Worm (Caenorhabditis elegans) whole organism, L3 larva: ENCODE measurements around the gene T08H10.3.
A peak's percentile ranks its signal among the peaks of the same experiment; 100 is the strongest.

ENCODE experiments used
- R02D3.7 ChIP-seq: fragments of 150-350 bp; optimal IDR thresholded peaks from 2 replicates; lab custom pipeline; 2014; ENCODE audit warnings: missing biosample characterization, missing genetic modification characterization
- ZK546.5 ChIP-seq: sonication (generic microtip); optimal IDR thresholded peaks from 2 replicates; lab custom pipeline; 2017; ENCODE audit warnings: missing biosample characterization, missing genetic modification characterization
- ama-1 ChIP-seq: fragments of 150-350 bp; optimal IDR thresholded peaks from 2 replicates; lab custom pipeline; 2018
- ceh-16 ChIP-seq: sonication (generic microtip); optimal IDR thresholded peaks from 2 replicates; lab custom pipeline; 2017; ENCODE audit warnings: missing biosample characterization, missing genetic modification characterization
- ceh-28 ChIP-seq: fragments of 150-350 bp; optimal IDR thresholded peaks from 2 replicates; lab custom pipeline; 2014; ENCODE audit warnings: missing biosample characterization, missing genetic modification reagents, missing genetic modification characterization
- daf-12 ChIP-seq: fragments of 150-350 bp; optimal IDR thresholded peaks from 2 replicates; lab custom pipeline; 2014; ENCODE audit warnings: missing biosample characterization, missing genetic modification reagents, missing genetic modification characterization
- egl-27 ChIP-seq: sonication (generic microtip); optimal IDR thresholded peaks from 4 replicates; lab custom pipeline; 2017; ENCODE audit warnings: missing biosample characterization, missing genetic modification reagents, missing genetic modification characterization
- egl-5 ChIP-seq: fragments of 150-350 bp; optimal IDR thresholded peaks from 2 replicates; lab custom pipeline; 2017; ENCODE audit warnings: missing biosample characterization, missing genetic modification reagents, missing genetic modification characterization, inconsistent platforms
- elt-1 ChIP-seq: fragments of 150-350 bp; optimal IDR thresholded peaks from 2 replicates; lab custom pipeline; 2014; ENCODE audit warnings: missing biosample characterization, missing genetic modification characterization
- elt-2 ChIP-seq: sonication (generic microtip); optimal IDR thresholded peaks from 2 replicates; lab custom pipeline; 2016; ENCODE audit warnings: missing genetic modification reagents, mild to moderate bottlenecking, missing genetic modification characterization, missing compliant biosample characterization
- elt-3 ChIP-seq, 3 experiments: fragments of 150-350 bp in 1 of 3; sonication (generic microtip) in 2 of 3; optimal IDR thresholded peaks; 2 replicates in 2 of 3; 4 replicates in 1 of 3; lab custom pipeline; 2014 to 2017; ENCODE audit warnings: missing biosample characterization in 3 of 3, missing genetic modification characterization in 3 of 3
- eor-1 ChIP-seq, 2 experiments: fragments of 150-350 bp; optimal IDR thresholded peaks; 2 replicates each; lab custom pipeline; 2014 to 2018; ENCODE audit warnings: missing biosample characterization in 2 of 2, missing genetic modification characterization in 2 of 2
- fkh-10 ChIP-seq: sonication (generic microtip); optimal IDR thresholded peaks from 2 replicates; lab custom pipeline; 2017; ENCODE audit warnings: missing biosample characterization, missing genetic modification reagents, missing genetic modification characterization
- hmg-11 ChIP-seq: sonication (generic microtip); optimal IDR thresholded peaks from 2 replicates; lab custom pipeline; 2016; ENCODE audit warnings: missing genetic modification characterization, missing compliant biosample characterization
- jun-1 ChIP-seq: fragments of 150-350 bp; optimal IDR thresholded peaks from 2 replicates; lab custom pipeline; 2014; ENCODE audit warnings: missing biosample characterization, missing genetic modification reagents, missing genetic modification characterization
- lin-15B ChIP-seq: fragments of 150-350 bp; optimal IDR thresholded peaks from 2 replicates; lab custom pipeline; 2014; ENCODE audit warnings: missing biosample characterization, missing genetic modification characterization
- lin-39 ChIP-seq: fragments of 150-350 bp; optimal IDR thresholded peaks from 2 replicates; lab custom pipeline; 2018; ENCODE audit warnings: missing biosample characterization, missing genetic modification reagents, missing genetic modification characterization
- lsy-12 ChIP-seq: sonication (generic microtip); optimal IDR thresholded peaks from 2 replicates; lab custom pipeline; 2016; ENCODE audit warnings: mild to moderate bottlenecking, missing genetic modification characterization, missing compliant biosample characterization
- mdl-1 ChIP-seq: fragments of 150-350 bp; optimal IDR thresholded peaks from 2 replicates; lab custom pipeline; 2014; ENCODE audit warnings: missing biosample characterization, missing genetic modification characterization
- nfya-1 ChIP-seq: sonication (generic microtip); optimal IDR thresholded peaks from 2 replicates; lab custom pipeline; 2017; ENCODE audit warnings: missing genetic modification characterization, mild to moderate bottlenecking, missing compliant biosample characterization, antibody characterized with exemption, moderate library complexity; ENCODE audit not compliant: insufficient read depth
- nhr-11 ChIP-seq: fragments of 150-350 bp; optimal IDR thresholded peaks from 2 replicates; lab custom pipeline; 2014; ENCODE audit warnings: missing biosample characterization, missing genetic modification characterization
- nhr-23 ChIP-seq: fragments of 150-350 bp; optimal IDR thresholded peaks from 2 replicates; lab custom pipeline; 2014; ENCODE audit warnings: missing biosample characterization, missing genetic modification reagents, missing genetic modification characterization
- nhr-237 ChIP-seq: fragments of 150-350 bp; optimal IDR thresholded peaks from 2 replicates; lab custom pipeline; 2014; ENCODE audit warnings: missing biosample characterization, missing genetic modification characterization
- nhr-25 ChIP-seq: sonication (generic microtip); optimal IDR thresholded peaks from 2 replicates; lab custom pipeline; 2017; ENCODE audit warnings: missing biosample characterization, missing genetic modification characterization
- nhr-43 ChIP-seq: sonication (generic microtip); optimal IDR thresholded peaks from 2 replicates; lab custom pipeline; 2016; ENCODE audit warnings: mild to moderate bottlenecking, missing genetic modification characterization, missing compliant biosample characterization; ENCODE audit not compliant: poor library complexity, severe bottlenecking
- nhr-67 ChIP-seq: fragments of 150-350 bp; optimal IDR thresholded peaks from 2 replicates; lab custom pipeline; 2014; ENCODE audit warnings: missing biosample characterization, missing genetic modification characterization
- nhr-76 ChIP-seq: fragments of 150-350 bp; sonication (generic microtip); optimal IDR thresholded peaks from 5 replicates; lab custom pipeline; 2014; ENCODE audit warnings: missing biosample characterization, missing genetic modification characterization
- pha-4 ChIP-seq: fragments of 150-350 bp; optimal IDR thresholded peaks from 2 replicates; lab custom pipeline; 2014; ENCODE audit warnings: missing biosample characterization, missing genetic modification reagents, missing genetic modification characterization
- pqm-1 ChIP-seq: fragments of 150-350 bp; optimal IDR thresholded peaks from 2 replicates; lab custom pipeline; 2017; ENCODE audit warnings: missing biosample characterization, missing genetic modification characterization, inconsistent platforms
- sea-2 ChIP-seq: fragments of 150-350 bp; sonication (generic microtip); optimal IDR thresholded peaks from 4 replicates; lab custom pipeline; 2014; ENCODE audit warnings: missing biosample characterization, missing genetic modification reagents, missing genetic modification characterization
- snpc-4 ChIP-seq: fragments of 150-350 bp; optimal IDR thresholded peaks from 2 replicates; lab custom pipeline; 2014; ENCODE audit warnings: missing biosample characterization, missing genetic modification characterization
- unc-39 ChIP-seq: sonication (generic microtip); optimal IDR thresholded peaks from 4 replicates; lab custom pipeline; 2017; ENCODE audit warnings: missing biosample characterization, missing genetic modification characterization
- unc-62 ChIP-seq: fragments of 150-350 bp; sonication (generic microtip); optimal IDR thresholded peaks from 4 replicates; lab custom pipeline; 2014; ENCODE audit warnings: missing biosample characterization, missing genetic modification reagents, missing genetic modification characterization
- zag-1 ChIP-seq: fragments of 150-350 bp; optimal IDR thresholded peaks from 2 replicates; lab custom pipeline; 2014; ENCODE audit warnings: missing biosample characterization, missing genetic modification characterization
- ztf-11 ChIP-seq: fragments of 150-350 bp; optimal IDR thresholded peaks from 2 replicates; lab custom pipeline; 2014; ENCODE audit warnings: missing biosample characterization, missing genetic modification characterization
- ztf-4 ChIP-seq: fragments of 150-350 bp; optimal IDR thresholded peaks from 2 replicates; lab custom pipeline; 2014; ENCODE audit warnings: missing biosample characterization, missing genetic modification characterization

The T08H10.3 gene

DNA sequence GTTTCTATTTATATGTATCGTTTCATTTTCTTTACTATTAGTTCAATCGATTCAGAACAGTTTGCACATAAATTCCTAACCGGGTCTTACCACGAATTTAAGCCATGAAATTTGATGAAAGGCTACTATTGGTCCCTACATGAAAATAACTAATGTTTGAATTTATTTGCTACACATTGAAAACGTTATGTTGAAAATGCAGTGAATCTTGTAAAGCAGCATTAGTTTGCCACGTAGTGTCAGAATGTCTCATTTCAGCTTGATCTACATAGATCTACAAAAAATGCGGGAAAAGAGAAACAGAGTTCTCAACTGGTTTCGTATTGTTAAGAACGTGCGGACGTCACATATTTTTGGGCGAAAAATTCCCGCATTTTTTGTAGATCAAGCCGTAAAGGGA lies 37.6 kb downstream of the T08H10.3 start:
- no peak for TF ChIP-seq nhr-76 (tag; lab: Kevin White, UChicago)
- no peak for TF ChIP-seq ceh-28
- TF ChIP-seq elt-3 (tag; optimal IDR thresholded peaks at IDR 0.05; lab: Kevin White, UChicago): no peak
- TF ChIP-seq R02D3.7 (tag; lab: Kevin White, UChicago): no peak
- no peak for TF ChIP-seq snpc-4 (tag; lab: Kevin White, UChicago)
- no peak for TF ChIP-seq ztf-11 (tag; lab: Kevin White, UChicago)
- TF ChIP-seq egl-5 (tag; lab: Kevin White, UChicago): no peak
- TF ChIP-seq pqm-1 (tag; lab: Kevin White, UChicago): no peak
- no peak for TF ChIP-seq nhr-23 (tag; lab: Kevin White, UChicago)
- TF ChIP-seq nfya-1 (tag; lab: Kevin White, UChicago): no peak
- no peak for TF ChIP-seq jun-1 (tag; lab: Kevin White, UChicago)
- no peak for TF ChIP-seq nhr-67 (tag; lab: Kevin White, UChicago)
- no peak for TF ChIP-seq lin-15B
- TF ChIP-seq unc-62 (GFP tag; lab: Kevin White, UChicago): no peak
- TF ChIP-seq nhr-237 (tag; lab: Kevin White, UChicago): no peak

DNA sequence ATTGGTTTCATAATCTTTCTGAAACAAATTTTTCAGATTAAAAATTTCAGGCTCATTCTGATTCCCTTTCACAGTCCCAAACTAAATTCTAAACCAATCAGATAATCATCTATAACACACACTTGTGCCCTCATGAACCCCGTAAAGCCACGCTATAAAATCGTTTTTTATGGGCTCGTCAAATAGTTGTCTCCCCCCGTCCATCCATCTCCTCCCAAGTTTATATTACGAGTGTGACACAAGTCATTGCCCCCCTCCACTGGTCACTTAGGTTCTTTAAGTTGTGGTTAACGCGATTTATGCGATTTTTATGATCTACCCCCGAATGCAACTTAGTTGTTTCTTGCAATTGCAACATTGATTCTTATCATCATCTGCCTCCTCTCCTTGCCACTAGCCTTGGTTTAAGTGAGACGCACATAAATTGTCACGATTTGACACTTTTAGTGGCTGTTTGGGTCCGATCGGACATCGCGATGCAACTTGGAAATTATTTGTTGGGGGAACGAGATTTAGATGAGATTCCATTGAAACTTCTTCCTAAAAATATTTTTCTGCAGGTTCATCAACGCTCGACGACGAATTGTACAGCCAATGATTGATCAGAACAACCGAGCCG lies 38.3 kb downstream of the T08H10.3 start:
- TF ChIP-seq egl-27 (tag; lab: Kevin White, UChicago): no peak
- TF ChIP-seq pha-4: no peak
- TF ChIP-seq unc-62 (GFP tag; lab: Kevin White, UChicago): peak; percentile 67
- TF ChIP-seq nfya-1 (tag; lab: Kevin White, UChicago): no peak
- TF ChIP-seq nhr-25 (tag; lab: Kevin White, UChicago): peak; percentile 13
- no peak for TF ChIP-seq daf-12 (tag; lab: Kevin White, UChicago)
- TF ChIP-seq elt-1 (tag; lab: Kevin White, UChicago): peak; percentile 41
- peak; percentile 76 for TF ChIP-seq egl-5 (tag; lab: Kevin White, UChicago)
- TF ChIP-seq hmg-11 (tag; lab: Kevin White, UChicago): no peak
- no peak for TF ChIP-seq lsy-12
- TF ChIP-seq nhr-23 (tag; lab: Kevin White, UChicago): no peak
- TF ChIP-seq ceh-16: no peak
- TF ChIP-seq sea-2 (GFP tag; lab: Kevin White, UChicago): no peak
- no peak for TF ChIP-seq fkh-10 (GFP tag; lab: Kevin White, UChicago)
- no peak for TF ChIP-seq R02D3.7 (tag; lab: Kevin White, UChicago)

DNA sequence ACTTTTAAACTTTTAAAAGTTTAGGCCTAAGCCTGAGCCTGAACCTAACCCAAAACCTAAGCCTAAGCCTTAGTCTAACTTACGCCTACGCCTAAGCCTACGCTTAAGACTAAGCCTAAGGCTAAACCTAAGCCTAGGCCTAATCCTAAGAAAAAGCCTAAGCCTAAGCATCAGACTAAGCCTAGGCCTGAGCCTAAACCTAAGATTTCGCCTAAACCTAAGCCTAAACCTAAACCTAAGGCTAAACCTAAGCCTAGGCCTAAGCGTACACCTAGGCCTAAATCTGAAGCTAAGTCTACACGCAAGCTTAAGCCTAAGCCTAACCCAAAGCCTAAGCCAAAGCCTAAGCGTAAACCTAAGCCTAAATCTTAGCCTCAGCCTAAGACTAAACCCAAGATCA lies 39.2 kb downstream of the T08H10.3 start:
- TF ChIP-seq fkh-10 (GFP tag; lab: Kevin White, UChicago) (no peak), nhr-43 (tag; lab: Kevin White, UChicago) (no peak), R02D3.7 (tag; lab: Kevin White, UChicago) (no peak), egl-5 (tag; lab: Kevin White, UChicago) (no peak), elt-2 (tag; lab: Kevin White, UChicago) (no peak), nhr-23 (tag; lab: Kevin White, UChicago) (no peak), zag-1 (tag; lab: Kevin White, UChicago) (no peak), elt-3 (tag; optimal IDR thresholded peaks at IDR 0.05; lab: Kevin White, UChicago) (no peak), elt-1 (tag; lab: Kevin White, UChicago) (no peak), nfya-1 (tag; lab: Kevin White, UChicago) (no peak), mdl-1 (no peak), ama-1 (lab: Kevin White, UChicago) (no peak), snpc-4 (tag; lab: Kevin White, UChicago) (no peak), nhr-67 (tag; lab: Kevin White, UChicago) (no peak), lsy-12 (no peak)

DNA sequence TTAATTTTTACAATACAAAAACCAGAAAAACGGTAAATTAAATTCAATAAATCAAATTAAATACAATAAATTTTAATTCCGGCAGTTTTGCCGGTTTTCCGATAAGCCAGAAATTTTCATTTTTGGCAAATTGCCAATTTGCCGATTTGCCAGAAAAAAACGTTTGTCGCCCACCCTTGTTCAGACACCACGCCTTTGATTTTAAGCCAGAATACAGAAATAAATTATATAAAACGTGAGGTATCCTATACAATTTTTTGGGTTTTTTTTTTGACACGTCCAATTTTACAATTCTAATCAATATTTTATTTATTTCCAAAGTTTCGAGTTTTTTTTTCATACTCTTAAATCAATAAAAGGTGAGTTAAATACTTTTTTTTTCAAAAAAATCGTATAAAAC lies 41.6 kb downstream of the T08H10.3 start, which contains the start of gene T28F12.1:
Gene T28F12.1 (plus strand): TSS at position 301 of the 400 bp plus-strand sequence.
- TF ChIP-seq ztf-4: no peak

DNA sequence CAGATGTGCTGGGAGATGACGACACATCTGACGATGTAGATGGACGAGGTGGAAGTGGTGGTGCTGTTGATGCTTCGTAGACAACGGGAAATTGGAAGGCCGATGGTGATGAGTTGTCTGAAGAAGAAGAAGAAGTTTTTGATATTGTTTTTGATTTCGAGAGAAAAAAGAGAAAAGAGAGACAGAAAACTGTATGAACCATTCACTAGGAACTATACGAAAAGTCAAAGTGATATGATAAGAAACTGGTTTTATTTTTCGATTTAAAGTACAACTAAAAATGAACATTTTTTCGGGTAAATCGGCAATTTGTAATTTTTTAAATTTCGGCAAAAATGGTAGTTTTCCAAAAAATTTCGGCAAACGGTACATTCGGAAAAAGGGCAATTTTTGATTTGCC lies 47.5 kb downstream of the T08H10.3 start:
- TF ChIP-seq eor-1 (tag; optimal IDR thresholded peaks at IDR 0.05; lab: Kevin White, UChicago): no peak
- no peak for TF ChIP-seq elt-2 (tag; lab: Kevin White, UChicago)
- no peak for TF ChIP-seq lin-39
- TF ChIP-seq nhr-11: no peak
- no peak for TF ChIP-seq egl-5 (tag; lab: Kevin White, UChicago)
- no peak for TF ChIP-seq sea-2 (GFP tag; lab: Kevin White, UChicago)
- no peak for TF ChIP-seq lsy-12
- no peak for TF ChIP-seq unc-39 (tag; lab: Kevin White, UChicago)
- no peak for TF ChIP-seq elt-1 (tag; lab: Kevin White, UChicago)
- TF ChIP-seq unc-62 (GFP tag; lab: Kevin White, UChicago): no peak
- no peak for TF ChIP-seq ZK546.5 (tag; lab: Kevin White, UChicago)
